Worm (Caenorhabditis elegans) whole organism, L1 larva: ENCODE results near the gene hil-1.

Source experiments
- C16A3.4 ChIP-seq: fragments of 150-350 bp; optimal IDR thresholded peaks from 2 replicates; lab custom pipeline; 2014; ENCODE audit warnings: missing biosample characterization, missing genetic modification characterization
- Y116A8C.19 ChIP-seq: sonication (generic microtip); optimal IDR thresholded peaks from 2 replicates; lab custom pipeline; 2016; ENCODE audit warnings: missing compliant biosample characterization, missing genetic modification characterization, borderline replicate concordance
- aha-1 ChIP-seq: fragments of 150-350 bp; optimal IDR thresholded peaks from 2 replicates; lab custom pipeline; 2014; ENCODE audit warnings: missing biosample characterization, missing genetic modification characterization
- aly-2 ChIP-seq: fragments of 150-350 bp; optimal IDR thresholded peaks from 2 replicates; lab custom pipeline; 2014; ENCODE audit warnings: missing biosample characterization, missing genetic modification characterization
- ama-1 ChIP-seq: fragments of 150-350 bp; optimal IDR thresholded peaks from 2 replicates; lab custom pipeline; 2014
- ceh-8 ChIP-seq: fragments of 200-800 bp; sonication (Bioruptor generic); optimal IDR thresholded peaks from 2 replicates; lab custom pipeline; 2018; ENCODE audit warnings: mild to moderate bottlenecking, missing genetic modification characterization, moderate library complexity, missing compliant biosample characterization
- ceh-88 ChIP-seq: fragments of 200-800 bp; sonication (Bioruptor generic); IDR thresholded peaks from 2 replicates; pipeline ENCODE4 v1.3.6; 2022; ENCODE audit warnings: missing genetic modification characterization, missing compliant biosample characterization
- ceh-90 ChIP-seq: sonication (generic microtip); optimal IDR thresholded peaks from 2 replicates; lab custom pipeline; 2016; ENCODE audit warnings: missing genetic modification characterization, missing compliant biosample characterization
- ces-1 ChIP-seq: fragments of 150-350 bp; optimal IDR thresholded peaks from 2 replicates; lab custom pipeline; 2014; ENCODE audit warnings: missing biosample characterization, missing genetic modification reagents, missing genetic modification characterization
- dpl-1 ChIP-seq, 3 experiments: fragments of 150-350 bp in 2 of 3; sonication (generic microtip) in 1 of 3; optimal IDR thresholded peaks; 2 replicates each; lab custom pipeline; 2014 to 2017; ENCODE audit warnings: missing biosample characterization in 3 of 3, missing genetic modification characterization in 3 of 3, missing genetic modification reagents in 3 of 3
- dsc-1 ChIP-seq: sonication (generic microtip); optimal IDR thresholded peaks from 2 replicates; lab custom pipeline; 2016; ENCODE audit warnings: mild to moderate bottlenecking, missing genetic modification characterization, missing compliant biosample characterization
- efl-1 ChIP-seq, 4 experiments: fragments of 150-350 bp; optimal IDR thresholded peaks in 3 of 4; peaks in 1 of 4; 1 replicate in 1 of 4; 2 replicates in 3 of 4; lab custom pipeline; 2014; ENCODE audit warnings: missing biosample characterization in 2 of 4, missing genetic modification characterization in 2 of 4, missing genetic modification reagents in 2 of 4
- efl-3 ChIP-seq: fragments of 200-800 bp; sonication (Bioruptor generic); optimal IDR thresholded peaks from 2 replicates; lab custom pipeline; 2018; ENCODE audit warnings: mild to moderate bottlenecking, missing genetic modification characterization, missing compliant biosample characterization
- egl-13 ChIP-seq: sonication (generic microtip); optimal IDR thresholded peaks from 2 replicates; lab custom pipeline; 2016; ENCODE audit warnings: missing genotype, missing genetic modification reagents, missing genetic modification characterization, missing compliant biosample characterization
- egl-27 ChIP-seq, 2 experiments: fragments of 150-350 bp in 1 of 2; sonication (generic microtip); optimal IDR thresholded peaks; 3 replicates each; lab custom pipeline; 2017 to 2018; ENCODE audit warnings: missing biosample characterization in 2 of 2, missing genetic modification characterization in 2 of 2, missing genetic modification reagents in 2 of 2
- elt-2 ChIP-seq: sonication (generic microtip); optimal IDR thresholded peaks from 2 replicates; lab custom pipeline; 2016; ENCODE audit warnings: missing genetic modification characterization, mild to moderate bottlenecking, inconsistent platforms, missing compliant biosample characterization, missing genetic modification reagents
- elt-3 ChIP-seq, 6 experiments: fragments of 150-350 bp in 1 of 6; sonication (generic microtip); optimal IDR thresholded peaks; 2 replicates each; lab custom pipeline; 2017 to 2018; ENCODE audit warnings: missing biosample characterization in 6 of 6, missing genetic modification characterization in 6 of 6, inconsistent platforms in 1 of 6
- ets-5 ChIP-seq: fragments of 200-800 bp; sonication (Bioruptor generic); IDR thresholded peaks from 2 replicates; pipeline ENCODE4 v1.3.6; 2022; ENCODE audit warnings: missing genetic modification characterization, missing compliant biosample characterization
- fkh-10 ChIP-seq: sonication (generic microtip); optimal IDR thresholded peaks from 2 replicates; lab custom pipeline; 2017; ENCODE audit warnings: missing biosample characterization, missing genetic modification reagents, missing genetic modification characterization
- fos-1 ChIP-seq: fragments of 150-350 bp; optimal IDR thresholded peaks from 2 replicates; lab custom pipeline; 2014; ENCODE audit warnings: missing biosample characterization, missing genetic modification characterization
- hlh-17 ChIP-seq: fragments of 200-800 bp; sonication (Bioruptor generic); optimal IDR thresholded peaks from 2 replicates; lab custom pipeline; 2018; ENCODE audit warnings: missing genetic modification characterization, mild to moderate bottlenecking, missing compliant biosample characterization, moderate library complexity, borderline replicate concordance
- irx-1 ChIP-seq: sonication (generic microtip); optimal IDR thresholded peaks from 2 replicates; lab custom pipeline; 2016; ENCODE audit warnings: missing genetic modification characterization, missing compliant biosample characterization
- isw-1 ChIP-seq: fragments of 200-800 bp; sonication (Bioruptor generic); IDR thresholded peaks from 2 replicates; pipeline ENCODE4 v1.3.6; 2022; ENCODE audit warnings: missing genetic modification characterization, missing compliant biosample characterization
- lin-15B ChIP-seq: fragments of 150-350 bp; sonication (generic microtip); optimal IDR thresholded peaks from 3 replicates; lab custom pipeline; 2014; ENCODE audit warnings: missing biosample characterization, missing genetic modification characterization
- lin-39 ChIP-seq: fragments of 150-350 bp; optimal IDR thresholded peaks from 2 replicates; lab custom pipeline; 2014; ENCODE audit warnings: missing biosample characterization, missing genetic modification reagents, missing genetic modification characterization
- lir-3 ChIP-seq: sonication (generic microtip); optimal IDR thresholded peaks from 2 replicates; lab custom pipeline; 2016; ENCODE audit warnings: mild to moderate bottlenecking, missing genetic modification characterization, moderate library complexity, missing compliant biosample characterization; ENCODE audit not compliant: poor library complexity
- mep-1 ChIP-seq: fragments of 150-350 bp; optimal IDR thresholded peaks from 2 replicates; lab custom pipeline; 2014; ENCODE audit warnings: missing biosample characterization, missing genetic modification characterization
- nhr-11 ChIP-seq: fragments of 150-350 bp; optimal IDR thresholded peaks from 2 replicates; lab custom pipeline; 2014; ENCODE audit warnings: missing biosample characterization, missing genetic modification characterization
- nhr-12 ChIP-seq: sonication (generic microtip); optimal IDR thresholded peaks from 2 replicates; lab custom pipeline; 2017; ENCODE audit warnings: missing biosample characterization, missing genetic modification characterization
- nhr-19 ChIP-seq: fragments of 200-800 bp; sonication (Bioruptor generic); conservative IDR thresholded peaks from 2 replicates; pipeline ENCODE4 v1.3.6; 2022; ENCODE audit warnings: missing genetic modification characterization, missing compliant biosample characterization
- nhr-47 ChIP-seq: sonication (generic microtip); optimal IDR thresholded peaks from 2 replicates; lab custom pipeline; 2016; ENCODE audit warnings: mild to moderate bottlenecking, missing genetic modification characterization, moderate library complexity, missing compliant biosample characterization
- nhr-71 ChIP-seq: sonication (generic microtip); optimal IDR thresholded peaks from 2 replicates; lab custom pipeline; 2016; ENCODE audit warnings: mild to moderate bottlenecking, missing genetic modification characterization, moderate library complexity, missing compliant biosample characterization
- nhr-90 ChIP-seq: sonication (generic microtip); optimal IDR thresholded peaks from 2 replicates; lab custom pipeline; 2016; ENCODE audit warnings: mild to moderate bottlenecking, missing genetic modification characterization, missing compliant biosample characterization; ENCODE audit not compliant: poor library complexity
- pag-3 ChIP-seq: sonication (generic microtip); optimal IDR thresholded peaks from 2 replicates; lab custom pipeline; 2017; ENCODE audit warnings: missing genetic modification characterization, mild to moderate bottlenecking, missing compliant biosample characterization, antibody characterized with exemption, borderline replicate concordance; ENCODE audit not compliant: insufficient read depth
- pax-3 ChIP-seq: fragments of 200-800 bp; sonication (Bioruptor generic); optimal IDR thresholded peaks from 2 replicates; lab custom pipeline; 2018; ENCODE audit warnings: mild to moderate bottlenecking, missing genetic modification characterization, moderate library complexity, missing compliant biosample characterization
- pqm-1 ChIP-seq: sonication (generic microtip); optimal IDR thresholded peaks from 3 replicates; lab custom pipeline; 2017; ENCODE audit warnings: missing biosample characterization, missing genetic modification characterization
- rnt-1 ChIP-seq: sonication (generic microtip); optimal IDR thresholded peaks from 2 replicates; lab custom pipeline; 2016; ENCODE audit warnings: mild to moderate bottlenecking, missing genetic modification characterization, moderate library complexity, missing compliant biosample characterization
- skn-1 ChIP-seq: fragments of 150-350 bp; optimal IDR thresholded peaks from 2 replicates; lab custom pipeline; 2014; ENCODE audit warnings: missing biosample characterization, missing genetic modification characterization
- snpc-4 ChIP-seq: fragments of 150-350 bp; optimal IDR thresholded peaks from 2 replicates; lab custom pipeline; 2014; ENCODE audit warnings: missing biosample characterization, missing genetic modification characterization
- sptf-1 ChIP-seq: fragments of 150-350 bp; optimal IDR thresholded peaks from 2 replicates; lab custom pipeline; 2014; ENCODE audit warnings: missing biosample characterization, missing genetic modification characterization
- tbx-2 ChIP-seq: sonication (generic microtip); optimal IDR thresholded peaks from 2 replicates; lab custom pipeline; 2016; ENCODE audit warnings: missing genetic modification characterization, missing compliant biosample characterization
- tlp-1 ChIP-seq: fragments of 150-350 bp; optimal IDR thresholded peaks from 2 replicates; lab custom pipeline; 2014; ENCODE audit warnings: missing biosample characterization, missing genetic modification characterization
- unc-62 ChIP-seq: fragments of 150-350 bp; optimal IDR thresholded peaks from 2 replicates; lab custom pipeline; 2014; ENCODE audit warnings: missing biosample characterization, missing genetic modification reagents, missing genetic modification characterization
- unc-86 ChIP-seq: sonication (generic microtip); optimal IDR thresholded peaks from 2 replicates; lab custom pipeline; 2016; ENCODE audit warnings: missing genetic modification characterization, missing compliant biosample characterization
- unc-98 ChIP-seq: fragments of 200-800 bp; sonication (Bioruptor generic); IDR thresholded peaks from 2 replicates; pipeline ENCODE4 v1.3.6; 2022; ENCODE audit warnings: missing genetic modification characterization, missing compliant biosample characterization
- vab-15 ChIP-seq: sonication (generic microtip); optimal IDR thresholded peaks from 2 replicates; lab custom pipeline; 2017; ENCODE audit warnings: missing genotype, mild to moderate bottlenecking, missing genetic modification characterization, missing compliant biosample characterization
- xbp-1 ChIP-seq: sonication (generic microtip); optimal IDR thresholded peaks from 2 replicates; lab custom pipeline; 2016; ENCODE audit warnings: missing genetic modification characterization, missing compliant biosample characterization
- zag-1 ChIP-seq: fragments of 150-350 bp; optimal IDR thresholded peaks from 2 replicates; lab custom pipeline; 2014; ENCODE audit warnings: missing biosample characterization, missing genetic modification characterization
- zip-4 ChIP-seq: fragments of 200-800 bp; sonication (Bioruptor generic); optimal IDR thresholded peaks from 2 replicates; lab custom pipeline; 2018; ENCODE audit warnings: mild to moderate bottlenecking, missing genetic modification characterization, moderate library complexity, missing compliant biosample characterization
- ztf-11 ChIP-seq, 2 experiments: sonication (generic microtip); optimal IDR thresholded peaks; 2 replicates each; lab custom pipeline; 2016 to 2017; ENCODE audit warnings: missing genetic modification characterization in 2 of 2, missing biosample characterization in 1 of 2, missing compliant biosample characterization in 1 of 2
- ztf-4 ChIP-seq: fragments of 150-350 bp; optimal IDR thresholded peaks from 2 replicates; lab custom pipeline; 2014; ENCODE audit warnings: missing biosample characterization, missing genetic modification characterization

hil-1 gene

DNA sequence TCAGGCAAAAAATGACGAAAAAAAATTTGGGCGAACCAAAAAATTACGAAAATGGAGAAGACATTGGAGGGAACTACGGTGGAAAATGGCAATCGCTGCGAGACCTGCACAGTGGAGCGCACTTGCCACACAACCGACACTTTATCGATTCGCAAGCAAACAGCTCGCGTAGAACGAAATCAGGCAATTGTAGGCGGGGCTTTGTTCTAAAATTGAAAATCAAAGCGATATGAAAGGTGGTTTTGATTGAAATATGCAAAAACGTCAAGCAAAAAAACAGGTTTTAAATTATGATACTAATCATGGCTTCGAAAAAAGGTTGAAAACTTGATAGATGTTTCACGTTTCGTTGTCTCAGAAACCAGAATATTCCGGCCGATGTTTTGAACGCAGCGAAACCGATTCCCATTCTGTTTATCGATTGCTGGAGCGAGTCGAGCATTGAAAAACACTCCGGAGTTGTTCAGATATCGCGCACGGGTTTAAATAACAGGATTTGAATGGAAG lies 52.7 kb downstream of the hil-1 start, which contains the start of the genes fib-1 and mut-15:
Gene fib-1, minus strand, starts transcription at position 40 of the 507 bp plus-strand sequence.
Gene mut-15, plus strand, starts transcription at position 360 of the 507 bp plus-strand sequence.
- TF ChIP-seq aly-2 (tag; lab: Kevin White, UChicago) = peak; percentile 33
- peak; percentile 6 for TF ChIP-seq ama-1 (lab: Kevin White, UChicago)
- TF ChIP-seq nhr-12 (tag; lab: Kevin White, UChicago) = no peak
- TF ChIP-seq xbp-1 = peak; percentile 94
- peak; percentile 54 for TF ChIP-seq efl-3 (GFP tag; lab: Kevin White, UChicago)
- no peak for TF ChIP-seq sptf-1
- peak; percentile 2 for TF ChIP-seq aha-1
- peak; percentile 85 for TF ChIP-seq irx-1 (tag; lab: Kevin White, UChicago)
- peak; percentile 85 for TF ChIP-seq snpc-4 (tag; lab: Kevin White, UChicago)
- no peak for TF ChIP-seq unc-62 (GFP tag; lab: Kevin White, UChicago)
- peak; percentile 55 for TF ChIP-seq nhr-11 (tag; lab: Kevin White, UChicago)
- peak; percentile 67 for TF ChIP-seq zip-4
- peak; percentile 92 for TF ChIP-seq vab-15 (tag; lab: Kevin White, UChicago)
- peak; percentile 86 for TF ChIP-seq egl-13 (tag; lab: Kevin White, UChicago)
- peak; percentile 90 for TF ChIP-seq skn-1
- peak; percentile 86 for TF ChIP-seq lir-3 (tag; lab: Kevin White, UChicago)
- TF ChIP-seq hlh-17 (GFP tag; lab: Kevin White, UChicago) = no peak
- TF ChIP-seq rnt-1 (tag; lab: Kevin White, UChicago) = peak; percentile 97
- TF ChIP-seq fkh-10 (GFP tag; lab: Kevin White, UChicago) = peak; percentile 74
- peak; percentile 72 for TF ChIP-seq ztf-4 (tag; lab: Kevin White, UChicago)
- peak; percentile 91 to 95 for TF ChIP-seq efl-1 (optimal IDR thresholded peaks at IDR 0.05; lab: Kevin White, UChicago)
- peak; percentile 84 to 98 for TF ChIP-seq efl-1 (GFP tag; optimal IDR thresholded peaks at IDR 0.05 in 1 of 2; lab: Kevin White, UChicago)
- TF ChIP-seq tbx-2 (tag; lab: Kevin White, UChicago) = peak; percentile 93
- peak; percentile 68 for TF ChIP-seq elt-2 (tag; lab: Kevin White, UChicago)
- peak; percentile 94 for TF ChIP-seq mep-1
- peak in 1 of 2 experiments; percentile 92 for TF ChIP-seq ztf-11 (tag; optimal IDR thresholded peaks at IDR 0.05; lab: Kevin White, UChicago)
- peak; percentile 94 for TF ChIP-seq nhr-90 (tag; lab: Kevin White, UChicago)
- TF ChIP-seq Y116A8C.19 (tag; lab: Kevin White, UChicago) = peak; percentile 40
- TF ChIP-seq egl-27 (tag; optimal IDR thresholded peaks at IDR 0.05; lab: Kevin White, UChicago) = peak in 1 of 2 experiments; percentile 45
- peak; percentile 96 for TF ChIP-seq nhr-71
- peak; percentile 85 to 87 (median 85) for TF ChIP-seq dpl-1 (GFP tag; optimal IDR thresholded peaks at IDR 0.05; lab: Kevin White, UChicago)
- no peak for TF ChIP-seq ets-5 (GFP tag; lab: Robert Waterston, UW)
- TF ChIP-seq pqm-1 (tag; lab: Kevin White, UChicago) = no peak
- peak; percentile 96 for TF ChIP-seq isw-1 (GFP tag; lab: Robert Waterston, UW)
- TF ChIP-seq lin-15B (tag; lab: Kevin White, UChicago) = peak; percentile 96
- peak; percentile 93 for TF ChIP-seq dsc-1
- peak in 4 of 6 experiments; percentile 45 to 85 (median 66) for TF ChIP-seq elt-3 (tag; optimal IDR thresholded peaks at IDR 0.05; lab: Kevin White, UChicago)
- TF ChIP-seq unc-98 = peak; percentile 70
- peak; percentile 96 for TF ChIP-seq C16A3.4 (tag; lab: Kevin White, UChicago)
- TF ChIP-seq ceh-90 (tag; lab: Kevin White, UChicago) = peak; percentile 74
- TF ChIP-seq nhr-47 = peak; percentile 96
- TF ChIP-seq ces-1 (GFP tag; lab: Kevin White, UChicago) = no peak
- peak; percentile 79 for TF ChIP-seq fos-1 (tag; lab: Kevin White, UChicago)
- peak; percentile 92 for TF ChIP-seq nhr-19
- TF ChIP-seq tlp-1 (tag; lab: Kevin White, UChicago) = no peak
- TF ChIP-seq pax-3 = peak; percentile 99
- TF ChIP-seq unc-86 = peak; percentile 88
- peak; percentile 77 for TF ChIP-seq ceh-88 (GFP tag; lab: Robert Waterston, UW)
- TF ChIP-seq pag-3 (tag; lab: Kevin White, UChicago) = peak; percentile 71
- peak; percentile 59 for TF ChIP-seq lin-39 (tag; lab: Kevin White, UChicago)
- peak; percentile 21 for TF ChIP-seq zag-1
- peak; percentile 82 for TF ChIP-seq ceh-8 (GFP tag; lab: Kevin White, UChicago)
